Worm (Caenorhabditis elegans) whole organism, midembryonic: ENCODE data around the gene C05C8.1.

Experiments used
- T22C8.4 ChIP-seq: fragments of 200-800 bp; sonication (Bioruptor generic); IDR thresholded peaks from 2 replicates; pipeline ENCODE4 v1.3.6; 2022; ENCODE audit warnings: missing genetic modification characterization, missing compliant biosample characterization
- cog-1 ChIP-seq: sonication (generic microtip); optimal IDR thresholded peaks from 2 replicates; lab custom pipeline; 2016; ENCODE audit warnings: missing genetic modification characterization, missing compliant biosample characterization
- flt-1 ChIP-seq: fragments of 200-800 bp; sonication (Bioruptor generic); IDR thresholded peaks from 2 replicates; pipeline ENCODE4 v1.3.6; 2022; ENCODE audit warnings: missing genetic modification characterization, missing compliant biosample characterization
- klf-2 ChIP-seq: fragments of 200-800 bp; sonication (Bioruptor generic); conservative IDR thresholded peaks from 2 replicates; pipeline ENCODE4 v1.3.6; 2022; ENCODE audit warnings: missing genetic modification reagents, missing genetic modification characterization, missing compliant biosample characterization
- med-1 ChIP-seq: sonication (generic microtip); optimal IDR thresholded peaks from 2 replicates; lab custom pipeline; 2017; ENCODE audit warnings: missing genetic modification characterization, mild to moderate bottlenecking, missing compliant biosample characterization, antibody characterized with exemption, missing genetic modification reagents; ENCODE audit not compliant: insufficient read depth
- ref-1 ChIP-seq: fragments of 200-800 bp; sonication (Bioruptor generic); conservative IDR thresholded peaks from 2 replicates; pipeline ENCODE4 v1.3.6; 2022; ENCODE audit warnings: missing genetic modification reagents, missing genetic modification characterization, missing compliant biosample characterization
- tab-1 ChIP-seq: fragments of 200-800 bp; sonication (Bioruptor generic); IDR thresholded peaks from 2 replicates; pipeline ENCODE4 v1.3.6; 2022; ENCODE audit warnings: missing genetic modification characterization, missing compliant biosample characterization
- ztf-23 ChIP-seq: fragments of 200-800 bp; sonication (Bioruptor generic); IDR thresholded peaks from 2 replicates; pipeline ENCODE4 v1.3.6; 2022; ENCODE audit warnings: missing genetic modification reagents, missing genetic modification characterization, missing compliant biosample characterization
- ztf-29 ChIP-seq: fragments of 200-800 bp; sonication (Bioruptor generic); IDR thresholded peaks from 2 replicates; pipeline ENCODE4 v1.3.6; 2022; ENCODE audit warnings: missing genetic modification reagents, missing genetic modification characterization, missing compliant biosample characterization

ce11 chrV:7239471-7239870 lies at the start of gene C05C8.1:
- no peak for TF ChIP-seq med-1 (GFP tag; lab: Kevin White, UChicago)
- no peak for TF ChIP-seq flt-1 (GFP tag; lab: Robert Waterston, UW)
- no peak for TF ChIP-seq klf-2 (GFP tag; lab: Robert Waterston, UW)
- no peak for TF ChIP-seq T22C8.4 (GFP tag; lab: Robert Waterston, UW)
- TF ChIP-seq ztf-29: no peak
- TF ChIP-seq ref-1 (GFP tag; lab: Robert Waterston, UW): no peak
- TF ChIP-seq tab-1: no peak
- no peak for TF ChIP-seq cog-1
- TF ChIP-seq ztf-23: no peak
